Fruit fly (Drosophila melanogaster) whole organism, embryonic: ENCODE results near the gene Tengl3.

Experiments used
- CG11456 ChIP-seq: fragments of 200-800 bp; sonication (Bioruptor generic); IDR thresholded peaks from 3 replicates; pipeline ENCODE4 v1.3.6; 2022; ENCODE audit warnings: missing biosample characterization, missing genetic modification characterization
- CG13894 ChIP-seq: fragments of 200-800 bp; sonication (Bioruptor generic); optimal IDR thresholded peaks from 3 replicates; lab custom pipeline; 2018; ENCODE audit warnings: missing biosample characterization, mild to moderate bottlenecking, missing genetic modification characterization, moderate library complexity
- CG14965 ChIP-seq: fragments of 200-800 bp; sonication (Bioruptor generic); optimal IDR thresholded peaks from 2 replicates; lab custom pipeline; 2016; ENCODE audit warnings: missing biosample characterization, missing genetic modification characterization, borderline replicate concordance
- CG1529 ChIP-seq: fragments of 200-800 bp; sonication (Bioruptor generic); optimal IDR thresholded peaks from 3 replicates; lab custom pipeline; 2018; ENCODE audit warnings: missing biosample characterization, missing genetic modification characterization
- CG17328 ChIP-seq: fragments of 200-800 bp; sonication (Bioruptor generic); IDR thresholded peaks from 2 replicates; pipeline ENCODE4 v1.3.6; 2022; ENCODE audit warnings: missing biosample characterization, missing genetic modification characterization
- CG18764 ChIP-seq: fragments of 200-800 bp; sonication (Bioruptor generic); optimal IDR thresholded peaks from 3 replicates; lab custom pipeline; 2016; ENCODE audit warnings: missing biosample characterization, missing genetic modification characterization
- CG34422 ChIP-seq: fragments of 200-800 bp; sonication (Bioruptor generic); IDR thresholded peaks from 3 replicates; pipeline ENCODE4 v1.3.6; 2022; ENCODE audit warnings: missing biosample characterization, missing genetic modification characterization
- CG4707 ChIP-seq: fragments of 200-800 bp; sonication (Bioruptor generic); optimal IDR thresholded peaks from 2 replicates; lab custom pipeline; 2018; ENCODE audit warnings: missing biosample characterization, mild to moderate bottlenecking, missing genetic modification characterization, moderate library complexity
- CG4820 ChIP-seq: fragments of 200-800 bp; sonication (Bioruptor generic); optimal IDR thresholded peaks from 3 replicates; lab custom pipeline; 2016; ENCODE audit warnings: missing biosample characterization, missing genetic modification characterization
- CG6689 ChIP-seq: fragments of 200-800 bp; sonication (Bioruptor generic); IDR thresholded peaks from 2 replicates; pipeline ENCODE4 v1.3.6; 2022; ENCODE audit warnings: missing biosample characterization, missing genetic modification characterization
- CG6791 ChIP-seq: fragments of 200-800 bp; sonication (Bioruptor generic); IDR thresholded peaks from 3 replicates; pipeline ENCODE4 v1.3.6; 2022; ENCODE audit warnings: missing biosample characterization, missing genetic modification characterization; ENCODE audit not compliant: partially characterized antibody
- CG7786 ChIP-seq: fragments of 200-800 bp; sonication (Bioruptor generic); optimal IDR thresholded peaks from 2 replicates; lab custom pipeline; 2016; ENCODE audit warnings: missing biosample characterization, missing genetic modification characterization
- Dek ChIP-seq: fragments of 200-800 bp; sonication (Bioruptor generic); optimal IDR thresholded peaks from 3 replicates; lab custom pipeline; 2019; ENCODE audit warnings: missing biosample characterization, mild to moderate bottlenecking, missing genetic modification characterization, moderate library complexity
- E2f2 ChIP-seq: fragments of 200-800 bp; sonication (Bioruptor generic); IDR thresholded peaks from 2 replicates; pipeline ENCODE4 v1.3.6; 2022; ENCODE audit warnings: missing biosample characterization, missing genetic modification characterization
- H2.0 ChIP-seq: fragments of 200-800 bp; sonication (Bioruptor generic); IDR thresholded peaks from 2 replicates; pipeline ENCODE4 v1.3.6; 2022; ENCODE audit warnings: missing biosample characterization, missing genetic modification characterization
- MESR4 ChIP-seq: fragments of 200-800 bp; sonication (Bioruptor generic); optimal IDR thresholded peaks from 2 replicates; lab custom pipeline; 2018; ENCODE audit warnings: missing biosample characterization, mild to moderate bottlenecking, missing genetic modification characterization, moderate library complexity
- NC2β ChIP-seq: fragments of 200-800 bp; sonication (Bioruptor generic); optimal IDR thresholded peaks from 2 replicates; lab custom pipeline; 2016; ENCODE audit warnings: missing biosample characterization, missing genetic modification characterization
- Optix ChIP-seq: fragments of 200-800 bp; sonication (Bioruptor generic); IDR thresholded peaks from 3 replicates; pipeline ENCODE4 v1.3.6; 2022; ENCODE audit warnings: missing biosample characterization, missing genetic modification characterization
- Pdp1 ChIP-seq, 2 experiments: fragments of 200-800 bp; sonication (Bioruptor generic); optimal IDR thresholded peaks; 3 replicates each; lab custom pipeline; 2016; ENCODE audit warnings: missing biosample characterization in 2 of 2, missing genetic modification characterization in 2 of 2, mild to moderate bottlenecking in 1 of 2, moderate library complexity in 1 of 2
- Scr ChIP-seq: fragments of 200-800 bp; sonication (Bioruptor generic); IDR thresholded peaks from 2 replicates; pipeline ENCODE4 v1.3.6; 2022; ENCODE audit warnings: missing biosample characterization, missing genetic modification characterization; ENCODE audit not compliant: partially characterized antibody
- Stat92E ChIP-seq, 3 experiments: fragments of >200 bp in 2 of 3; fragments of 200-800 bp in 1 of 3; sonication (Bioruptor generic) in 1 of 3; optimal IDR thresholded peaks; 2 replicates each; lab custom pipeline; 2017 to 2019; ENCODE audit warnings: missing biosample characterization in 3 of 3, missing genetic modification characterization in 3 of 3, mild to moderate bottlenecking in 1 of 3, moderate library complexity in 1 of 3
- Tbp ChIP-seq: fragments of >200 bp; optimal IDR thresholded peaks from 2 replicates; lab custom pipeline; 2018; ENCODE audit warnings: missing biosample characterization, missing genetic modification characterization
- Usf ChIP-seq: fragments of 200-800 bp; sonication (Bioruptor generic); optimal IDR thresholded peaks from 2 replicates; lab custom pipeline; 2017; ENCODE audit warnings: missing genotype, missing biosample characterization, missing genetic modification characterization
- Xbp1 ChIP-seq: fragments of 200-800 bp; sonication (Bioruptor generic); optimal IDR thresholded peaks from 3 replicates; lab custom pipeline; 2016; ENCODE audit warnings: missing biosample characterization, mild to moderate bottlenecking, missing genetic modification characterization
- bbx ChIP-seq: fragments of 200-800 bp; sonication (Bioruptor generic); IDR thresholded peaks from 2 replicates; pipeline ENCODE4 v1.3.6; 2022; ENCODE audit warnings: missing biosample characterization, missing genetic modification characterization; ENCODE audit not compliant: partially characterized antibody
- chif ChIP-seq, 2 experiments: fragments of 200-800 bp; sonication (Bioruptor generic); optimal IDR thresholded peaks; 3 replicates each; lab custom pipeline; 2016; ENCODE audit warnings: missing biosample characterization in 2 of 2, missing genetic modification characterization in 2 of 2
- danr ChIP-seq: fragments of 200-800 bp; sonication (Bioruptor generic); IDR thresholded peaks from 2 replicates; pipeline ENCODE4 v1.3.6; 2022; ENCODE audit warnings: missing biosample characterization, missing genetic modification characterization
- dimm ChIP-seq: fragments of 200-800 bp; sonication (Bioruptor generic); IDR thresholded peaks from 2 replicates; pipeline ENCODE4 v1.3.6; 2022; ENCODE audit warnings: missing biosample characterization, missing genetic modification characterization
- eve ChIP-seq, 2 experiments: fragments of >200 bp; optimal IDR thresholded peaks; 2 replicates each; lab custom pipeline; 2017; ENCODE audit warnings: missing biosample characterization in 2 of 2, missing genetic modification characterization in 2 of 2
- fu2 ChIP-seq: fragments of 200-800 bp; sonication (Bioruptor generic); optimal IDR thresholded peaks from 2 replicates; lab custom pipeline; 2016; ENCODE audit warnings: missing biosample characterization, missing genetic modification characterization
- hbn ChIP-seq: fragments of 200-800 bp; sonication (Bioruptor generic); IDR thresholded peaks from 2 replicates; pipeline ENCODE4 v1.3.6; 2022; ENCODE audit warnings: missing biosample characterization, missing genetic modification characterization; ENCODE audit not compliant: partially characterized antibody
- hkb ChIP-seq, 2 experiments: fragments of 200-800 bp in 1 of 2; fragments of >200 bp in 1 of 2; sonication (Bioruptor generic) in 1 of 2; IDR thresholded peaks in 1 of 2; optimal IDR thresholded peaks in 1 of 2; 2 replicates each; pipeline versions ENCODE4 v1.3.6 to Lab custom; 2017 to 2022; ENCODE audit warnings: missing biosample characterization in 1 of 2, missing genetic modification characterization in 1 of 2
- kay ChIP-seq: fragments of 200-800 bp; sonication (Bioruptor generic); optimal IDR thresholded peaks from 2 replicates; lab custom pipeline; 2016; ENCODE audit warnings: missing biosample characterization, missing genetic modification characterization
- lola ChIP-seq, 3 experiments: fragments of >200 bp in 2 of 3; fragments of 200-800 bp in 1 of 3; sonication (Bioruptor generic) in 1 of 3; optimal IDR thresholded peaks; 2 replicates each; lab custom pipeline; 2017 to 2019; ENCODE audit warnings: missing biosample characterization in 3 of 3, missing genetic modification characterization in 3 of 3, mild to moderate bottlenecking in 1 of 3, moderate library complexity in 1 of 3
- nerfin-2 ChIP-seq: fragments of 200-800 bp; sonication (Bioruptor generic); IDR thresholded peaks from 2 replicates; pipeline ENCODE4 v1.3.6; 2022; ENCODE audit warnings: missing biosample characterization, missing genetic modification characterization; ENCODE audit not compliant: partially characterized antibody
- pan ChIP-seq, 4 experiments: fragments of >200 bp in 3 of 4; fragments of 200-800 bp in 1 of 4; sonication (Bioruptor generic) in 1 of 4; optimal IDR thresholded peaks in 3 of 4; IDR thresholded peaks in 1 of 4; 2 replicates each; pipeline versions ENCODE4 v1.3.6 to Lab custom; 2017 to 2022; ENCODE audit warnings: missing biosample characterization in 2 of 4, missing genetic modification characterization in 2 of 4, mixed read lengths in 1 of 4
- peb ChIP-seq: fragments of 200-800 bp; sonication (Bioruptor generic); IDR thresholded peaks from 2 replicates; pipeline ENCODE4 v1.3.6; 2022; ENCODE audit warnings: missing biosample characterization, missing genetic modification characterization
- ranshi ChIP-seq: fragments of 200-800 bp; sonication (Bioruptor generic); IDR thresholded peaks from 2 replicates; pipeline ENCODE4 v1.3.6; 2022; ENCODE audit warnings: missing biosample characterization, missing genetic modification characterization
- slbo ChIP-seq: fragments of 200-800 bp; sonication (Bioruptor generic); IDR thresholded peaks from 2 replicates; pipeline ENCODE4 v1.3.6; 2022; ENCODE audit warnings: missing biosample characterization, missing genetic modification characterization
- sna ChIP-seq: fragments of 200-800 bp; sonication (Bioruptor generic); IDR thresholded peaks from 2 replicates; pipeline ENCODE4 v1.3.6; 2022; ENCODE audit warnings: missing biosample characterization, missing genetic modification characterization; ENCODE audit not compliant: partially characterized antibody
- sob ChIP-seq: fragments of 200-800 bp; sonication (Bioruptor generic); IDR thresholded peaks from 2 replicates; pipeline ENCODE4 v1.3.6; 2022; ENCODE audit warnings: missing biosample characterization, missing genetic modification characterization
- sqz ChIP-seq: fragments of 200-800 bp; sonication (Bioruptor generic); optimal IDR thresholded peaks from 3 replicates; lab custom pipeline; 2018; ENCODE audit warnings: missing biosample characterization, mild to moderate bottlenecking, missing genetic modification characterization
- vnd ChIP-seq: fragments of 200-800 bp; sonication (Bioruptor generic); IDR thresholded peaks from 3 replicates; pipeline ENCODE4 v1.3.6; 2022; ENCODE audit warnings: missing biosample characterization, missing genetic modification characterization; ENCODE audit not compliant: partially characterized antibody
- vvl ChIP-seq: fragments of 200-800 bp; sonication (Bioruptor generic); IDR thresholded peaks from 2 replicates; pipeline ENCODE4 v1.3.6; 2022; ENCODE audit warnings: missing biosample characterization, missing genetic modification characterization
- yki ChIP-seq: fragments of >200 bp; optimal IDR thresholded peaks from 3 replicates; lab custom pipeline; 2018
- z ChIP-seq: fragments of 200-800 bp; sonication (Bioruptor generic); IDR thresholded peaks from 3 replicates; pipeline ENCODE4 v1.3.6; 2022; ENCODE audit warnings: missing biosample characterization, missing genetic modification characterization

Tengl3 gene

dm6 chr2L:2254950-2255349, 16.9 kb upstream of the Tengl3 start, which contains the start of gene Send1:
Gene Send1, minus strand, starts transcription at chr2L:2255050.
- TF ChIP-seq CG7786 (GFP tag; lab: Kevin White, UChicago) (no peak), nerfin-2 (GFP tag; lab: Robert Waterston, UW) (no peak), NC2β (no peak), CG18764 (no peak), CG34422 (no peak), CG1529 (GFP tag; lab: Kevin White, UChicago) (no peak), yki (lab: Kevin White, UChicago) (no peak), Xbp1 (GFP tag; lab: Kevin White, UChicago) (no peak), hbn (GFP tag; lab: Robert Waterston, UW) (no peak), E2f2 (GFP tag; lab: Robert Waterston, UW) (no peak), CG4820 (GFP tag; lab: Kevin White, UChicago) (no peak), CG14965 (GFP tag; lab: Kevin White, UChicago) (no peak), CG17328 (GFP tag; lab: Robert Waterston, UW) (no peak), peb (GFP tag; lab: Robert Waterston, UW) (no peak), hkb (optimal IDR thresholded peaks at IDR 0.05; lab: Kevin White, UChicago) (no peak), hkb (GFP tag; IDR thresholded peaks at IDR 0.05; lab: Robert Waterston, UW) (no peak), eve (GFP tag; optimal IDR thresholded peaks at IDR 0.05; lab: Kevin White, UChicago) (no peak), bbx (no peak), sob (no peak)
- TF ChIP-seq, all 482 proteins: peak for 0

- no peak for TF ChIP-seq CG6791 (GFP tag; lab: Robert Waterston, UW)
- TF ChIP-seq lola (GFP tag; optimal IDR thresholded peaks at IDR 0.05; lab: Kevin White, UChicago), result no peak
- no peak for TF ChIP-seq CG11456 (GFP tag; lab: Robert Waterston, UW)
- TF ChIP-seq Stat92E (GFP tag; optimal IDR thresholded peaks at IDR 0.05; lab: Kevin White, UChicago), result no peak
- no peak for TF ChIP-seq z
- TF ChIP-seq dimm (GFP tag; lab: Robert Waterston, UW), result no peak
- TF ChIP-seq CG6689 (GFP tag; lab: Robert Waterston, UW), result no peak
- no peak for TF ChIP-seq danr (GFP tag; lab: Robert Waterston, UW)
- no peak for TF ChIP-seq H2.0 (GFP tag; lab: Robert Waterston, UW)
- TF ChIP-seq slbo (GFP tag; lab: Robert Waterston, UW), result no peak
- TF ChIP-seq Scr, result no peak
Observed at dm6 chr2L:2252745-2253144, 14.7 kb upstream of the Tengl3 start, which contains the start of gene CG17234. Gene CG17234, plus strand, starts transcription at chr2L:2253045.

- TF ChIP-seq vnd (GFP tag; lab: Robert Waterston, UW) (no peak), chif (GFP tag; optimal IDR thresholded peaks at IDR 0.05; lab: Kevin White, UChicago) (no peak)
Observed at dm6 chr2L:2252241-2252640, 14.2 kb upstream of the Tengl3 start, which contains the start of gene CG17239. Gene CG17239, minus strand, starts transcription at chr2L:2252341.

dm6 chr2L:2251175-2251574, 13.1 kb upstream of the Tengl3 start, which contains the start of gene Ser12:
Gene Ser12, minus strand, starts transcription at chr2L:2251275.
- TF ChIP-seq MESR4 (GFP tag; lab: Kevin White, UChicago) (no peak), sqz (GFP tag; lab: Kevin White, UChicago) (no peak), Dek (tag; lab: Kevin White, UChicago) (no peak), Tbp (no peak), ranshi (GFP tag; lab: Robert Waterston, UW) (no peak), hkb (optimal IDR thresholded peaks at IDR 0.05; lab: Kevin White, UChicago) (no peak), hkb (GFP tag; IDR thresholded peaks at IDR 0.05; lab: Robert Waterston, UW) (no peak), CG4707 (GFP tag; lab: Kevin White, UChicago) (no peak), CG13894 (tag; lab: Kevin White, UChicago) (no peak), Usf (GFP tag; lab: Kevin White, UChicago) (no peak), sna (GFP tag; lab: Robert Waterston, UW) (no peak), kay (GFP tag; lab: Kevin White, UChicago) (no peak), sob (no peak), pan (optimal IDR thresholded peaks at IDR 0.05; lab: Kevin White, UChicago) (no peak), pan (GFP tag; optimal IDR thresholded peaks at IDR 0.05 in 1 of 2, IDR thresholded peaks at IDR 0.05 in 1 of 2) (no peak), vvl (GFP tag; lab: Robert Waterston, UW) (no peak), Pdp1 (GFP tag; optimal IDR thresholded peaks at IDR 0.05; lab: Kevin White, UChicago) (no peak), fu2 (GFP tag; lab: Kevin White, UChicago) (no peak), Optix (GFP tag; lab: Robert Waterston, UW) (no peak)
